Worm (Caenorhabditis elegans): ENCODE measurements around the gene C03B8.3.

The C03B8.3 gene

DNA sequence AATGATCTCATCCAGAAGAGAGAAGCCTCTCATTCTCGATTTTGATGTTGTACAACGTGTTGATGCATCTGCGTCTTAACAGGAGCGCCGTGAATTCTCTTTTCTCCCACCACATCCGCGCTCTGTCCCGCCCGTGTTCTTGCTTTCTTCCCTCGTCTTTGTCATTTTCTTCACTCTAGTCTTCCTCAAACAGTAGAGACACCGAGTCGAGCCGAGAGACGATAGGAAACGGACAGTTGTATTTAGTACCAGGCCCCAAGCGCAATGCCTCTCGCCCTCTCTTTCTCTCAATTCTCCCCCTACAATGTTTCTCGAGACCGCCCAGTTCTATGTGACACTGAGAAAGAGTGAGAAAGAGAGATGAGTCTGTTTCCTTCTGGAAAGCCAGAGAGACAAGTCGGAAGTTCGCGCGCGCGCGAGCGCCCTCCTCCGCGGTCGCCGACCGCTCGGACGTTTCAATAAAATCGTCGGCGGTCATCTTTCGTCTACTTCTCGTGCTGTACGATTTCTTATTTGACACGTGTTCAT, 17.5 kb downstream of the C03B8.3 start, which contains the start of gene ZK112.4 (continued):
- peak; percentile 53 for TF ChIP-seq C08G9.2 (tag; optimal IDR thresholded peaks at IDR 0.05)
- TF ChIP-seq unc-3 (GFP tag; conservative IDR thresholded peaks at IDR 0.05) = no peak
- no peak for TF ChIP-seq unc-3 (tag; optimal IDR thresholded peaks at IDR 0.05)
- no peak for TF ChIP-seq mec-3 (tag; optimal IDR thresholded peaks at IDR 0.05; ENCODE audit: borderline replicate concordance)
- TF ChIP-seq ets-4 (tag; optimal IDR thresholded peaks at IDR 0.05) = peak; percentile 68
- no peak for TF ChIP-seq pha-2 (tag; optimal IDR thresholded peaks at IDR 0.05)
- no peak for TF ChIP-seq K02D7.2 (tag; optimal IDR thresholded peaks at IDR 0.05)
- peak; percentile 3 for TF ChIP-seq ceh-19 (GFP tag; optimal IDR thresholded peaks at IDR 0.05)
- peak; percentile 6 for TF ChIP-seq tbx-7 (tag; optimal IDR thresholded peaks at IDR 0.05)
- no peak for TF ChIP-seq pros-1 (tag; optimal IDR thresholded peaks at IDR 0.05)
- TF ChIP-seq ama-1 (optimal IDR thresholded peaks at IDR 0.05) = no peak
- TF ChIP-seq dve-1 (tag; optimal IDR thresholded peaks at IDR 0.05) = peak; percentile 49
- TF ChIP-seq ceh-45 (GFP tag; IDR thresholded peaks at IDR 0.05) = no peak
- no peak for TF ChIP-seq npax-4 (tag; optimal IDR thresholded peaks at IDR 0.05)
- TF ChIP-seq syd-9 (tag; optimal IDR thresholded peaks at IDR 0.05) = peak; percentile 53
- TF ChIP-seq fkh-10 (GFP tag; optimal IDR thresholded peaks at IDR 0.05) = no peak
- TF ChIP-seq K09A11.1 (tag; optimal IDR thresholded peaks at IDR 0.05; ENCODE audit: insufficient read depth) = no peak
- no peak for TF ChIP-seq nhr-11 (tag; optimal IDR thresholded peaks at IDR 0.05)
- TF ChIP-seq C38D4.7 (GFP tag; optimal IDR thresholded peaks at IDR 0.05) = peak; percentile 20
- TF ChIP-seq ceh-18 (tag; optimal IDR thresholded peaks at IDR 0.05) = peak; percentile 93
- TF ChIP-seq elt-4 (tag; optimal IDR thresholded peaks at IDR 0.05) = no peak
- TF ChIP-seq pat-9 (tag; optimal IDR thresholded peaks at IDR 0.05) = peak; percentile 2
- no peak for TF ChIP-seq nhr-232 (tag; optimal IDR thresholded peaks at IDR 0.05)
- no peak for TF ChIP-seq eyg-1 (tag; optimal IDR thresholded peaks at IDR 0.05)
- TF ChIP-seq ceh-24 (tag; optimal IDR thresholded peaks at IDR 0.05) = no peak
- TF ChIP-seq T23F11.4 (GFP tag; optimal IDR thresholded peaks at IDR 0.05) = peak; percentile 36
- TF ChIP-seq unc-55 (GFP tag; optimal IDR thresholded peaks at IDR 0.05) = peak; percentile 82
- peak; percentile 54 for TF ChIP-seq nfya-1 (tag; optimal IDR thresholded peaks at IDR 0.05)
- TF ChIP-seq ceh-22 (tag; optimal IDR thresholded peaks at IDR 0.05) = no peak
- no peak for TF ChIP-seq gmeb-2 (tag; optimal IDR thresholded peaks at IDR 0.05)
- no peak for TF ChIP-seq hlh-6 (tag; optimal IDR thresholded peaks at IDR 0.05)
- TF ChIP-seq hlh-30 (tag; optimal IDR thresholded peaks at IDR 0.05; ENCODE audit: insufficient read depth) = peak; percentile 16
- TF ChIP-seq lin-11 (tag; optimal IDR thresholded peaks at IDR 0.05) = no peak
- TF ChIP-seq fkh-6 (tag; optimal IDR thresholded peaks at IDR 0.05) = no peak
- no peak for TF ChIP-seq ttx-3 (tag; optimal IDR thresholded peaks at IDR 0.05)
- TF ChIP-seq sdc-2 (tag; optimal IDR thresholded peaks at IDR 0.05) = no peak
- peak; percentile 58 for TF ChIP-seq ceh-14 (tag; optimal IDR thresholded peaks at IDR 0.05)
- no peak for TF ChIP-seq sox-4 (tag; optimal IDR thresholded peaks at IDR 0.05)
- TF ChIP-seq ceh-34 (tag; optimal IDR thresholded peaks at IDR 0.05) = peak; percentile 88
- TF ChIP-seq fax-1 (tag; optimal IDR thresholded peaks at IDR 0.05) = no peak
- peak; percentile 73 for TF ChIP-seq tbx-2 (tag; optimal IDR thresholded peaks at IDR 0.05)
- no peak for TF ChIP-seq ceh-9 (tag; optimal IDR thresholded peaks at IDR 0.05)
- no peak for TF ChIP-seq zip-5 (tag; optimal IDR thresholded peaks at IDR 0.05)
- TF ChIP-seq ceh-48 (tag; optimal IDR thresholded peaks at IDR 0.05) = no peak
- TF ChIP-seq Y22D7AL.16 (tag; optimal IDR thresholded peaks at IDR 0.05) = no peak
